Worm (Caenorhabditis elegans) whole organism, L2 larva: ENCODE data around the gene agt-1.
A peak's percentile ranks its signal among the peaks of the same experiment; 100 is the strongest.

Experiments used
- C34F6.9 ChIP-seq: fragments of 150-350 bp; optimal IDR thresholded peaks from 2 replicates; lab custom pipeline; 2014; ENCODE audit warnings: missing biosample characterization, missing genetic modification characterization
- F13H6.1 ChIP-seq: sonication (generic microtip); optimal IDR thresholded peaks from 2 replicates; lab custom pipeline; 2016; ENCODE audit warnings: missing genetic modification characterization, missing compliant biosample characterization
- R02D3.7 ChIP-seq: fragments of 150-350 bp; optimal IDR thresholded peaks from 2 replicates; lab custom pipeline; 2014; ENCODE audit warnings: missing biosample characterization, missing genetic modification characterization
- Y55F3AM.14 ChIP-seq: fragments of 200-800 bp; sonication (Bioruptor generic); optimal IDR thresholded peaks from 2 replicates; lab custom pipeline; 2018; ENCODE audit warnings: mild to moderate bottlenecking, missing genetic modification characterization, missing compliant biosample characterization
- ZK546.5 ChIP-seq: sonication (generic microtip); optimal IDR thresholded peaks from 2 replicates; lab custom pipeline; 2017; ENCODE audit warnings: missing biosample characterization, missing genetic modification characterization
- alr-1 ChIP-seq: fragments of 150-350 bp; optimal IDR thresholded peaks from 2 replicates; lab custom pipeline; 2014; ENCODE audit warnings: missing biosample characterization, missing genetic modification characterization
- aly-2 ChIP-seq: fragments of 150-350 bp; optimal IDR thresholded peaks from 2 replicates; lab custom pipeline; 2014; ENCODE audit warnings: missing biosample characterization, missing genetic modification characterization
- ama-1 ChIP-seq: fragments of 150-350 bp; optimal IDR thresholded peaks from 2 replicates; lab custom pipeline; 2018; ENCODE audit warnings: inconsistent platforms
- blmp-1 ChIP-seq: sonication (generic microtip); optimal IDR thresholded peaks from 2 replicates; lab custom pipeline; 2017; ENCODE audit warnings: missing genetic modification characterization, mild to moderate bottlenecking, missing compliant biosample characterization, antibody characterized with exemption, moderate library complexity; ENCODE audit not compliant: insufficient read depth
- ceh-16 ChIP-seq: fragments of 150-350 bp; optimal IDR thresholded peaks from 2 replicates; lab custom pipeline; 2014; ENCODE audit warnings: missing biosample characterization, missing genetic modification characterization
- ceh-82 ChIP-seq: fragments of 150-350 bp; optimal IDR thresholded peaks from 2 replicates; lab custom pipeline; 2014; ENCODE audit warnings: missing biosample characterization, missing genetic modification characterization
- crh-2 ChIP-seq: sonication (generic microtip); optimal IDR thresholded peaks from 2 replicates; lab custom pipeline; 2017; ENCODE audit warnings: missing biosample characterization, missing genetic modification characterization
- dmd-4 ChIP-seq: sonication (generic microtip); optimal IDR thresholded peaks from 2 replicates; lab custom pipeline; 2017; ENCODE audit warnings: missing biosample characterization, missing genetic modification characterization
- egl-27 ChIP-seq: sonication (generic microtip); optimal IDR thresholded peaks from 3 replicates; lab custom pipeline; 2017; ENCODE audit warnings: missing biosample characterization, missing genetic modification reagents, missing genetic modification characterization
- elt-1 ChIP-seq: fragments of 150-350 bp; optimal IDR thresholded peaks from 2 replicates; lab custom pipeline; 2014; ENCODE audit warnings: missing biosample characterization, missing genetic modification characterization
- elt-3 ChIP-seq: sonication (generic microtip); optimal IDR thresholded peaks from 2 replicates; lab custom pipeline; 2017; ENCODE audit warnings: missing biosample characterization, missing genetic modification characterization
- fos-1 ChIP-seq: fragments of 150-350 bp; optimal IDR thresholded peaks from 2 replicates; lab custom pipeline; 2014; ENCODE audit warnings: missing biosample characterization, missing genetic modification characterization
- gmeb-1 ChIP-seq: fragments of 150-350 bp; optimal IDR thresholded peaks from 2 replicates; lab custom pipeline; 2014; ENCODE audit warnings: missing biosample characterization, missing genetic modification characterization
- lin-11 ChIP-seq: fragments of 150-350 bp; sonication (generic microtip); optimal IDR thresholded peaks from 2 replicates; lab custom pipeline; 2014; ENCODE audit warnings: missing biosample characterization, missing genetic modification characterization, inconsistent platforms, mixed read lengths
- lin-13 ChIP-seq: fragments of 150-350 bp; optimal IDR thresholded peaks from 2 replicates; lab custom pipeline; 2014; ENCODE audit warnings: missing biosample characterization, missing genetic modification reagents, missing genetic modification characterization
- lin-39 ChIP-seq: fragments of 150-350 bp; optimal IDR thresholded peaks from 2 replicates; lab custom pipeline; 2014; ENCODE audit warnings: missing biosample characterization, missing genetic modification reagents, missing genetic modification characterization
- lsy-2 ChIP-seq, 2 experiments: fragments of 150-350 bp in 1 of 2; sonication (generic microtip) in 1 of 2; optimal IDR thresholded peaks; 2 replicates each; lab custom pipeline; 2014 to 2017; ENCODE audit warnings: missing biosample characterization in 2 of 2, missing genetic modification characterization in 2 of 2
- mab-5 ChIP-seq: fragments of 150-350 bp; optimal IDR thresholded peaks from 2 replicates; lab custom pipeline; 2014; ENCODE audit warnings: missing biosample characterization, missing genetic modification characterization
- mbf-1 ChIP-seq: sonication (generic microtip); optimal IDR thresholded peaks from 2 replicates; lab custom pipeline; 2017; ENCODE audit warnings: missing biosample characterization, missing genetic modification characterization
- mdl-1 ChIP-seq, 2 experiments: fragments of 150-350 bp in 1 of 2; sonication (generic microtip) in 1 of 2; optimal IDR thresholded peaks; 2 replicates each; lab custom pipeline; 2017; ENCODE audit warnings: missing biosample characterization in 2 of 2, missing genetic modification characterization in 2 of 2
- nhr-10 ChIP-seq: sonication (generic microtip); optimal IDR thresholded peaks from 2 replicates; lab custom pipeline; 2017; ENCODE audit warnings: missing biosample characterization, missing genetic modification characterization
- nhr-11 ChIP-seq: fragments of 150-350 bp; optimal IDR thresholded peaks from 2 replicates; lab custom pipeline; 2014; ENCODE audit warnings: missing biosample characterization, missing genetic modification characterization
- nhr-12 ChIP-seq: fragments of 150-350 bp; optimal IDR thresholded peaks from 2 replicates; lab custom pipeline; 2014; ENCODE audit warnings: missing biosample characterization, missing genetic modification characterization
- nhr-129 ChIP-seq: fragments of 150-350 bp; optimal IDR thresholded peaks from 2 replicates; lab custom pipeline; 2014; ENCODE audit warnings: missing biosample characterization, missing genetic modification characterization
- nhr-21 ChIP-seq: fragments of 150-350 bp; optimal IDR thresholded peaks from 2 replicates; lab custom pipeline; 2014; ENCODE audit warnings: missing biosample characterization, missing genetic modification characterization
- nhr-23 ChIP-seq: fragments of 150-350 bp; optimal IDR thresholded peaks from 2 replicates; lab custom pipeline; 2014; ENCODE audit warnings: missing biosample characterization, missing genetic modification reagents, missing genetic modification characterization
- nhr-237 ChIP-seq: fragments of 150-350 bp; optimal IDR thresholded peaks from 2 replicates; lab custom pipeline; 2014; ENCODE audit warnings: missing biosample characterization, missing genetic modification characterization
- nhr-25 ChIP-seq: fragments of 150-350 bp; sonication (generic microtip); optimal IDR thresholded peaks from 3 replicates; lab custom pipeline; 2014; ENCODE audit warnings: missing biosample characterization, missing genetic modification characterization
- nhr-6 ChIP-seq: fragments of 150-350 bp; optimal IDR thresholded peaks from 2 replicates; lab custom pipeline; 2014; ENCODE audit warnings: missing biosample characterization, missing genetic modification characterization
- nhr-77 ChIP-seq: fragments of 150-350 bp; optimal IDR thresholded peaks from 2 replicates; lab custom pipeline; 2014; ENCODE audit warnings: missing biosample characterization, missing genetic modification characterization
- peb-1 ChIP-seq: fragments of 150-350 bp; optimal IDR thresholded peaks from 2 replicates; lab custom pipeline; 2014; ENCODE audit warnings: missing biosample characterization, missing genetic modification characterization
- sem-4 ChIP-seq: fragments of 150-350 bp; optimal IDR thresholded peaks from 2 replicates; lab custom pipeline; 2014; ENCODE audit warnings: missing biosample characterization, missing genetic modification reagents, missing genetic modification characterization
- skn-1 ChIP-seq: sonication (generic microtip); optimal IDR thresholded peaks from 2 replicates; lab custom pipeline; 2017; ENCODE audit warnings: missing biosample characterization, missing genetic modification characterization
- sma-3 ChIP-seq: sonication (generic microtip); optimal IDR thresholded peaks from 2 replicates; lab custom pipeline; 2016; ENCODE audit warnings: missing genetic modification reagents, missing genetic modification characterization, missing compliant biosample characterization
- sma-9 ChIP-seq, 2 experiments: fragments of 150-350 bp in 1 of 2; sonication (generic microtip) in 1 of 2; optimal IDR thresholded peaks; 2 replicates each; lab custom pipeline; 2014 to 2016; ENCODE audit warnings: missing genetic modification characterization in 2 of 2, mild to moderate bottlenecking in 1 of 2, missing biosample characterization in 1 of 2, missing compliant biosample characterization in 1 of 2, missing genetic modification reagents in 1 of 2, moderate library complexity in 1 of 2
- snpc-4 ChIP-seq: fragments of 150-350 bp; optimal IDR thresholded peaks from 2 replicates; lab custom pipeline; 2014; ENCODE audit warnings: missing biosample characterization, missing genetic modification characterization
- unc-39 ChIP-seq: fragments of 150-350 bp; optimal IDR thresholded peaks from 2 replicates; lab custom pipeline; 2014; ENCODE audit warnings: missing biosample characterization, missing genetic modification characterization
- unc-55 ChIP-seq: fragments of 150-350 bp; sonication (generic microtip); optimal IDR thresholded peaks from 3 replicates; lab custom pipeline; 2014; ENCODE audit warnings: missing biosample characterization, missing genetic modification reagents, missing genetic modification characterization
- unc-62 ChIP-seq: fragments of 150-350 bp; optimal IDR thresholded peaks from 2 replicates; lab custom pipeline; 2014; ENCODE audit warnings: missing biosample characterization, missing genetic modification reagents, missing genetic modification characterization
- zag-1 ChIP-seq: fragments of 150-350 bp; optimal IDR thresholded peaks from 2 replicates; lab custom pipeline; 2014; ENCODE audit warnings: missing biosample characterization, missing genetic modification characterization
- ztf-1 ChIP-seq: fragments of 200-800 bp; sonication (Bioruptor generic); conservative IDR thresholded peaks from 2 replicates; pipeline ENCODE4 v1.3.6; 2022; ENCODE audit warnings: missing genetic modification characterization, missing compliant biosample characterization
- ztf-11 ChIP-seq: sonication (generic microtip); optimal IDR thresholded peaks from 2 replicates; lab custom pipeline; 2017; ENCODE audit warnings: missing biosample characterization, missing genetic modification characterization
- ztf-4 ChIP-seq: fragments of 150-350 bp; optimal IDR thresholded peaks from 2 replicates; lab custom pipeline; 2014; ENCODE audit warnings: missing biosample characterization, missing genetic modification characterization

Gene agt-1

DNA sequence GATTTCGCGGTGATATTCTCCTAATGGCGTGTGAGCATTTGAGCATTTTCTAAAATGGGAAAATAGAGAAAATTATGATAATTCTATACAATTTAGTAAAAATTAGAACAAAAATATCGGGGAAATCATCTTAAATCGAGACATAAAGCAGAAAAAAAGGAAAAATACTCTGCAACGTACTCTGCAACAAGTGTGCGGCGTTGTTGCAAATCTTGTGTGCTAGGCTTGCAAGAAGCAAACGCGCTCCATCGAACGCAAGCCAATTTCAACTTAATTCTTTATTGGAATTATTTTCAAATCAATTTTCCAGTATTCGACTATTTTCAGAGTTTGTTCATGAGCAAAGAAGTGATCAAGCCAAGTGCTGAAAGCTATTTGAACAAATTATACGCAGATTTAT, 16.8 kb upstream of the agt-1 start, which contains the start of the genes Y62E10A.20, Y62E10A.23 and mdt-9:
Y62E10A.20 (minus strand) TSS at position 49 of the 400 bp plus-strand sequence.
Y62E10A.23 (plus strand) TSS at position 282 of the 400 bp plus-strand sequence.
mdt-9 (plus strand) TSS at position 338 of the 400 bp plus-strand sequence.
- TF ChIP-seq nhr-237 (tag; lab: Kevin White, UChicago): no peak
- TF ChIP-seq C34F6.9: peak; percentile 80
- TF ChIP-seq lin-13 (GFP tag; lab: Kevin White, UChicago): peak; percentile 78
- peak; percentile 95 for TF ChIP-seq unc-55 (GFP tag; lab: Kevin White, UChicago)
- TF ChIP-seq Y55F3AM.14 (GFP tag; lab: Kevin White, UChicago): no peak
- TF ChIP-seq mdl-1 (tag; optimal IDR thresholded peaks at IDR 0.05; lab: Kevin White, UChicago): no peak
- peak; percentile 67 for TF ChIP-seq mab-5
- TF ChIP-seq sma-9 (GFP tag; optimal IDR thresholded peaks at IDR 0.05; lab: Kevin White, UChicago): peak; percentile 71
- TF ChIP-seq sma-9 (tag; optimal IDR thresholded peaks at IDR 0.05; lab: Kevin White, UChicago): no peak
- TF ChIP-seq unc-39: no peak
- no peak for TF ChIP-seq elt-3 (tag; lab: Kevin White, UChicago)
- TF ChIP-seq unc-62 (GFP tag; lab: Kevin White, UChicago): no peak
- no peak for TF ChIP-seq blmp-1 (tag; lab: Kevin White, UChicago)
- TF ChIP-seq ztf-1 (GFP tag; lab: Robert Waterston, UW): no peak
- no peak for TF ChIP-seq ama-1
- no peak for TF ChIP-seq nhr-11 (tag; lab: Kevin White, UChicago)
- no peak for TF ChIP-seq dmd-4 (tag; lab: Kevin White, UChicago)
- TF ChIP-seq ztf-11: no peak
- no peak for TF ChIP-seq elt-1
- peak; percentile 68 for TF ChIP-seq sem-4 (tag; lab: Kevin White, UChicago)
- TF ChIP-seq gmeb-1 (tag; lab: Kevin White, UChicago): peak; percentile 79
- peak; percentile 73 for TF ChIP-seq lin-11 (tag; lab: Kevin White, UChicago)
- TF ChIP-seq ceh-82 (tag; lab: Kevin White, UChicago): no peak
- TF ChIP-seq peb-1 (tag; lab: Kevin White, UChicago): no peak
- peak; percentile 58 for TF ChIP-seq sma-3 (GFP tag; lab: Kevin White, UChicago)
- no peak for TF ChIP-seq nhr-77
- peak; percentile 32 for TF ChIP-seq fos-1 (tag; lab: Kevin White, UChicago)
- no peak for TF ChIP-seq skn-1 (tag; lab: Kevin White, UChicago)
- TF ChIP-seq R02D3.7: no peak
- peak; percentile 50 for TF ChIP-seq egl-27 (tag; lab: Kevin White, UChicago)
- TF ChIP-seq nhr-10 (tag; lab: Kevin White, UChicago): no peak
- TF ChIP-seq nhr-25 (tag; lab: Kevin White, UChicago): peak; percentile 76
- no peak for TF ChIP-seq nhr-12 (tag; lab: Kevin White, UChicago)
- peak; percentile 51 for TF ChIP-seq F13H6.1 (tag; lab: Kevin White, UChicago)
- TF ChIP-seq snpc-4: peak; percentile 78
- no peak for TF ChIP-seq aly-2 (tag; lab: Kevin White, UChicago)
- peak; percentile 56 for TF ChIP-seq ztf-4 (tag; lab: Kevin White, UChicago)
- peak; percentile 45 to 86 for TF ChIP-seq lsy-2 (tag; optimal IDR thresholded peaks at IDR 0.05; lab: Kevin White, UChicago)
- TF ChIP-seq mbf-1 (tag; lab: Kevin White, UChicago): no peak
- no peak for TF ChIP-seq ZK546.5 (tag; lab: Kevin White, UChicago)
- TF ChIP-seq nhr-23 (tag; lab: Kevin White, UChicago): no peak
- TF ChIP-seq ceh-16 (tag; lab: Kevin White, UChicago): no peak
- TF ChIP-seq crh-2 (tag; lab: Kevin White, UChicago): peak; percentile 86
- TF ChIP-seq alr-1 (tag; lab: Kevin White, UChicago): peak; percentile 36
- TF ChIP-seq lin-39 (tag; lab: Kevin White, UChicago): no peak
- TF ChIP-seq nhr-129: peak; percentile 98
- TF ChIP-seq nhr-6 (tag; lab: Kevin White, UChicago): peak; percentile 51
- peak; percentile 58 for TF ChIP-seq nhr-21
- TF ChIP-seq zag-1 (tag; lab: Kevin White, UChicago): no peak
